Fruit fly (Drosophila melanogaster) whole organism, embryonic: ENCODE results near the gene Obp19d.
A peak's percentile ranks its signal among the peaks of the same experiment; 100 is the strongest.

ENCODE experiments used
- Aef1 ChIP-seq: fragments of 200-800 bp; sonication (Bioruptor generic); IDR thresholded peaks from 3 replicates; pipeline ENCODE4 v1.3.6; 2022; ENCODE audit warnings: missing biosample characterization, missing genetic modification characterization
- Awh ChIP-seq: fragments of 200-800 bp; sonication (Bioruptor generic); IDR thresholded peaks from 2 replicates; pipeline ENCODE4, ENCODE4 v1.3.6; 2022; ENCODE audit warnings: missing biosample characterization, missing genetic modification characterization
- Bteb2 ChIP-seq: fragments of 200-800 bp; sonication (Bioruptor generic); optimal IDR thresholded peaks from 2 replicates; lab custom pipeline; 2016; ENCODE audit warnings: missing biosample characterization, missing genetic modification characterization
- CG11695 ChIP-seq: fragments of 200-800 bp; sonication (Bioruptor generic); IDR thresholded peaks from 3 replicates; pipeline ENCODE4 v1.3.6; 2022; ENCODE audit warnings: missing biosample characterization, missing genetic modification characterization
- CG1233 ChIP-seq: fragments of 200-800 bp; sonication (Bioruptor generic); optimal IDR thresholded peaks from 4 replicates; lab custom pipeline; 2018; ENCODE audit warnings: missing biosample characterization, mild to moderate bottlenecking, missing genetic modification characterization
- CG12942 ChIP-seq: fragments of 200-800 bp; sonication (Bioruptor generic); optimal IDR thresholded peaks from 3 replicates; lab custom pipeline; 2016; ENCODE audit warnings: missing biosample characterization, missing genetic modification characterization
- CG14441 ChIP-seq: fragments of 200-800 bp; sonication (Bioruptor generic); IDR thresholded peaks from 2 replicates; pipeline ENCODE4 v1.3.6; 2022; ENCODE audit warnings: missing biosample characterization, missing genetic modification characterization
- CG15601 ChIP-seq: fragments of 200-800 bp; sonication (Bioruptor generic); optimal IDR thresholded peaks from 3 replicates; lab custom pipeline; 2019; ENCODE audit warnings: missing biosample characterization, mild to moderate bottlenecking, missing genetic modification characterization, moderate library complexity
- CG16813 ChIP-seq: fragments of 200-800 bp; sonication (Bioruptor generic); IDR thresholded peaks from 3 replicates; pipeline ENCODE4 v1.3.6; 2022; ENCODE audit warnings: missing biosample characterization, missing genetic modification characterization; ENCODE audit not compliant: partially characterized antibody
- CG16815 ChIP-seq: fragments of 200-800 bp; sonication (Bioruptor generic); optimal IDR thresholded peaks from 3 replicates; lab custom pipeline; 2017; ENCODE audit warnings: missing biosample characterization, mild to moderate bottlenecking, missing genetic modification characterization
- CG17568 ChIP-seq: fragments of 200-800 bp; sonication (Bioruptor generic); optimal IDR thresholded peaks from 2 replicates; lab custom pipeline; 2018; ENCODE audit warnings: missing biosample characterization, mild to moderate bottlenecking, missing genetic modification characterization, moderate library complexity
- CG17802 ChIP-seq: fragments of 200-800 bp; sonication (Bioruptor generic); optimal IDR thresholded peaks from 2 replicates; lab custom pipeline; 2018; ENCODE audit warnings: missing biosample characterization, mild to moderate bottlenecking, missing genetic modification characterization, moderate library complexity
- CG34422 ChIP-seq: fragments of 200-800 bp; sonication (Bioruptor generic); IDR thresholded peaks from 3 replicates; pipeline ENCODE4 v1.3.6; 2022; ENCODE audit warnings: missing biosample characterization, missing genetic modification characterization
- CG4328 ChIP-seq: fragments of 200-800 bp; sonication (Bioruptor generic); optimal IDR thresholded peaks from 3 replicates; lab custom pipeline; 2017; ENCODE audit warnings: missing biosample characterization, missing genetic modification reagents, missing genetic modification characterization
- CG6854 ChIP-seq: fragments of 200-800 bp; sonication (Bioruptor generic); optimal IDR thresholded peaks from 3 replicates; lab custom pipeline; 2017; ENCODE audit warnings: missing biosample characterization, mild to moderate bottlenecking, missing genetic modification characterization
- CG7271 ChIP-seq: fragments of 200-800 bp; sonication (Bioruptor generic); optimal IDR thresholded peaks from 2 replicates; lab custom pipeline; 2018; ENCODE audit warnings: missing biosample characterization, mild to moderate bottlenecking, missing genetic modification characterization, moderate library complexity
- CG7839 ChIP-seq: fragments of 200-800 bp; sonication (Bioruptor generic); optimal IDR thresholded peaks from 3 replicates; lab custom pipeline; 2018; ENCODE audit warnings: missing biosample characterization, mild to moderate bottlenecking, missing genetic modification characterization, moderate library complexity
- CG8944 ChIP-seq: fragments of 200-800 bp; sonication (Bioruptor generic); optimal IDR thresholded peaks from 3 replicates; lab custom pipeline; 2016; ENCODE audit warnings: missing biosample characterization, missing genetic modification characterization
- CG9215 ChIP-seq: fragments of 200-800 bp; sonication (Bioruptor generic); IDR thresholded peaks from 2 replicates; pipeline ENCODE4 v1.3.6; 2022; ENCODE audit warnings: missing biosample characterization, missing genetic modification characterization
- CG9727 ChIP-seq: fragments of 200-800 bp; sonication (Bioruptor generic); optimal IDR thresholded peaks from 3 replicates; lab custom pipeline; 2017; ENCODE audit warnings: missing biosample characterization, mild to moderate bottlenecking, missing genetic modification characterization
- Doc3 ChIP-seq: fragments of 200-800 bp; sonication (Bioruptor generic); IDR thresholded peaks from 3 replicates; pipeline ENCODE4 v1.3.6; 2022; ENCODE audit warnings: missing biosample characterization, missing genetic modification characterization; ENCODE audit not compliant: partially characterized antibody
- ERR ChIP-seq: fragments of 200-800 bp; sonication (Bioruptor generic); optimal IDR thresholded peaks from 2 replicates; lab custom pipeline; 2016; ENCODE audit warnings: missing biosample characterization, missing genetic modification characterization
- Fer3 ChIP-seq: fragments of 200-800 bp; sonication (Bioruptor generic); optimal IDR thresholded peaks from 2 replicates; lab custom pipeline; 2018; ENCODE audit warnings: missing biosample characterization, mild to moderate bottlenecking, missing genetic modification characterization, moderate library complexity
- HHEX ChIP-seq: fragments of 200-800 bp; sonication (Bioruptor generic); optimal IDR thresholded peaks from 3 replicates; lab custom pipeline; 2017; ENCODE audit warnings: missing biosample characterization, mild to moderate bottlenecking, missing genetic modification characterization, missing genetic modification reagents
- HLHmδ ChIP-seq: fragments of 200-800 bp; sonication (Bioruptor generic); optimal IDR thresholded peaks from 2 replicates; lab custom pipeline; 2018; ENCODE audit warnings: missing biosample characterization, mild to moderate bottlenecking, missing genetic modification characterization, moderate library complexity
- Hand ChIP-seq: fragments of 200-800 bp; sonication (Bioruptor generic); optimal IDR thresholded peaks from 2 replicates; lab custom pipeline; 2017; ENCODE audit warnings: mild to moderate bottlenecking, missing biosample characterization, missing genetic modification reagents, missing genetic modification characterization
- Mrtf ChIP-seq: fragments of 200-800 bp; sonication (Bioruptor generic); IDR thresholded peaks from 3 replicates; pipeline ENCODE4 v1.3.6; 2022; ENCODE audit warnings: missing biosample characterization, missing genetic modification characterization
- Myb ChIP-seq: fragments of 200-800 bp; sonication (Bioruptor generic); optimal IDR thresholded peaks from 2 replicates; lab custom pipeline; 2016; ENCODE audit warnings: missing biosample characterization, missing genetic modification characterization
- NFAT ChIP-seq: fragments of 200-800 bp; sonication (Bioruptor generic); IDR thresholded peaks from 2 replicates; pipeline ENCODE4 v1.3.6; 2022; ENCODE audit warnings: missing biosample characterization, missing genetic modification characterization
- Nf-YA ChIP-seq: fragments of 200-800 bp; sonication (Bioruptor generic); IDR thresholded peaks from 2 replicates; pipeline ENCODE4 v1.3.6; 2022; ENCODE audit warnings: missing biosample characterization, missing genetic modification characterization
- ab ChIP-seq: fragments of 200-800 bp; sonication (Bioruptor generic); optimal IDR thresholded peaks from 2 replicates; lab custom pipeline; 2016; ENCODE audit warnings: missing biosample characterization, missing genetic modification characterization
- ato ChIP-seq: fragments of 200-800 bp; sonication (Bioruptor generic); IDR thresholded peaks from 2 replicates; pipeline ENCODE4 v1.3.6; 2022; ENCODE audit warnings: missing biosample characterization, missing genetic modification characterization; ENCODE audit not compliant: partially characterized antibody
- bab2 ChIP-seq: fragments of 200-800 bp; sonication (Bioruptor generic); optimal IDR thresholded peaks from 2 replicates; lab custom pipeline; 2016; ENCODE audit warnings: missing biosample characterization, missing genetic modification characterization
- eve ChIP-seq, 2 experiments: fragments of >200 bp; optimal IDR thresholded peaks; 2 replicates each; lab custom pipeline; 2017; ENCODE audit warnings: missing biosample characterization in 2 of 2, missing genetic modification characterization in 2 of 2
- fru ChIP-seq: fragments of >200 bp; optimal IDR thresholded peaks from 2 replicates; lab custom pipeline; 2017
- gcm ChIP-seq: fragments of 200-800 bp; sonication (Bioruptor generic); optimal IDR thresholded peaks from 2 replicates; lab custom pipeline; 2019; ENCODE audit warnings: missing biosample characterization, mild to moderate bottlenecking, missing genetic modification characterization, moderate library complexity
- gcm2 ChIP-seq: fragments of 200-800 bp; sonication (Bioruptor generic); optimal IDR thresholded peaks from 2 replicates; lab custom pipeline; 2016; ENCODE audit warnings: missing biosample characterization, missing genetic modification characterization
- gt ChIP-seq: fragments of 200-800 bp; sonication (Bioruptor generic); IDR thresholded peaks from 2 replicates; pipeline ENCODE4 v1.3.6; 2022; ENCODE audit warnings: missing biosample characterization, missing genetic modification characterization
- hbn ChIP-seq: fragments of 200-800 bp; sonication (Bioruptor generic); IDR thresholded peaks from 2 replicates; pipeline ENCODE4 v1.3.6; 2022; ENCODE audit warnings: missing biosample characterization, missing genetic modification characterization; ENCODE audit not compliant: partially characterized antibody
- hth ChIP-seq: fragments of >200 bp; optimal IDR thresholded peaks from 2 replicates; lab custom pipeline; 2017; ENCODE audit warnings: inconsistent platforms
- lilli ChIP-seq: fragments of 200-800 bp; sonication (Bioruptor generic); optimal IDR thresholded peaks from 3 replicates; lab custom pipeline; 2016; ENCODE audit warnings: missing biosample characterization, missing genetic modification characterization
- lola ChIP-seq, 3 experiments: fragments of >200 bp in 2 of 3; fragments of 200-800 bp in 1 of 3; sonication (Bioruptor generic) in 1 of 3; optimal IDR thresholded peaks; 2 replicates each; lab custom pipeline; 2017 to 2019; ENCODE audit warnings: missing biosample characterization in 3 of 3, missing genetic modification characterization in 3 of 3, mild to moderate bottlenecking in 1 of 3, moderate library complexity in 1 of 3
- mirr ChIP-seq: fragments of 200-800 bp; sonication (Bioruptor generic); optimal IDR thresholded peaks from 3 replicates; lab custom pipeline; 2018; ENCODE audit warnings: missing biosample characterization, mild to moderate bottlenecking, missing genetic modification characterization
- mld ChIP-seq: fragments of 200-800 bp; sonication (Bioruptor generic); IDR thresholded peaks from 3 replicates; pipeline ENCODE4 v1.3.6; 2022; ENCODE audit warnings: missing biosample characterization, missing genetic modification characterization; ENCODE audit not compliant: partially characterized antibody
- oc ChIP-seq: fragments of 200-800 bp; sonication (Bioruptor generic); optimal IDR thresholded peaks from 2 replicates; lab custom pipeline; 2018; ENCODE audit warnings: missing biosample characterization, mild to moderate bottlenecking, missing genetic modification characterization, moderate library complexity
- ranshi ChIP-seq: fragments of 200-800 bp; sonication (Bioruptor generic); IDR thresholded peaks from 2 replicates; pipeline ENCODE4 v1.3.6; 2022; ENCODE audit warnings: missing biosample characterization, missing genetic modification characterization
- ro ChIP-seq: fragments of 200-800 bp; sonication (Bioruptor generic); IDR thresholded peaks from 2 replicates; pipeline ENCODE4 v1.3.6; 2022; ENCODE audit warnings: missing biosample characterization, missing genetic modification characterization
- run ChIP-seq: fragments of 200-800 bp; sonication (Bioruptor generic); optimal IDR thresholded peaks from 3 replicates; lab custom pipeline; 2018; ENCODE audit warnings: missing biosample characterization, mild to moderate bottlenecking, missing genetic modification characterization
- toy ChIP-seq: fragments of 200-800 bp; sonication (Bioruptor generic); IDR thresholded peaks from 2 replicates; pipeline ENCODE4 v1.3.6; 2022; ENCODE audit warnings: missing biosample characterization, missing genetic modification characterization
- vnd ChIP-seq: fragments of 200-800 bp; sonication (Bioruptor generic); IDR thresholded peaks from 3 replicates; pipeline ENCODE4 v1.3.6; 2022; ENCODE audit warnings: missing biosample characterization, missing genetic modification characterization; ENCODE audit not compliant: partially characterized antibody
- yki ChIP-seq: fragments of >200 bp; optimal IDR thresholded peaks from 3 replicates; lab custom pipeline; 2018
- zen2 ChIP-seq: fragments of 200-800 bp; sonication (Bioruptor generic); IDR thresholded peaks from 3 replicates; pipeline ENCODE4 v1.3.6; 2022; ENCODE audit warnings: missing biosample characterization, missing genetic modification characterization; ENCODE audit not compliant: partially characterized antibody

The Obp19d gene

dm6 chrX:20434534-20434933 lies 15.1 kb downstream of the Obp19d start (continued):
- TF ChIP-seq zen2 = no peak
- peak; percentile 24 for TF ChIP-seq Hand (GFP tag; lab: Kevin White, UChicago)
- no peak for TF ChIP-seq ato
- TF ChIP-seq lilli (GFP tag; lab: Kevin White, UChicago) = peak; percentile 49
- no peak for TF ChIP-seq CG16815
- peak; percentile 23 for TF ChIP-seq HHEX (GFP tag; lab: Kevin White, UChicago)
- TF ChIP-seq Aef1 (GFP tag; lab: Robert Waterston, UW) = no peak
- no peak for TF ChIP-seq HLHmδ (GFP tag; lab: Kevin White, UChicago)
- peak; percentile 10 for TF ChIP-seq bab2 (GFP tag; lab: Kevin White, UChicago)
- no peak for TF ChIP-seq gt (GFP tag; lab: Robert Waterston, UW)
- TF ChIP-seq gcm2 = no peak
- no peak for TF ChIP-seq ro (GFP tag; lab: Robert Waterston, UW)
- no peak for TF ChIP-seq run (tag; lab: Kevin White, UChicago)
- TF ChIP-seq CG16813 (GFP tag; lab: Robert Waterston, UW) = no peak
- TF ChIP-seq CG9727 (GFP tag; lab: Kevin White, UChicago) = peak; percentile 20
- TF ChIP-seq gcm (GFP tag; lab: Kevin White, UChicago) = no peak
- no peak for TF ChIP-seq NFAT (GFP tag; lab: Robert Waterston, UW)
- no peak for TF ChIP-seq vnd (GFP tag; lab: Robert Waterston, UW)
- TF ChIP-seq CG11695 (GFP tag; lab: Robert Waterston, UW) = no peak
- no peak for TF ChIP-seq Awh
- TF ChIP-seq lola (GFP tag; optimal IDR thresholded peaks at IDR 0.05; lab: Kevin White, UChicago) = no peak
- peak; percentile 41 for TF ChIP-seq CG7839 (tag; lab: Kevin White, UChicago)
- TF ChIP-seq CG7271 (tag; lab: Kevin White, UChicago) = no peak
- TF ChIP-seq CG17802 (tag; lab: Kevin White, UChicago) = no peak
- TF ChIP-seq mld (GFP tag; lab: Robert Waterston, UW) = no peak
- no peak for TF ChIP-seq CG6854 (GFP tag; lab: Kevin White, UChicago)
- no peak for TF ChIP-seq CG1233 (GFP tag; lab: Kevin White, UChicago)
- peak; percentile 41; the same call in 1 of the 2 replicates for TF ChIP-seq CG9215 (GFP tag; lab: Robert Waterston, UW)
- TF ChIP-seq fru (lab: Kevin White, UChicago) = no peak
- TF ChIP-seq hbn (GFP tag; lab: Robert Waterston, UW) = no peak
- no peak for TF ChIP-seq Bteb2 (GFP tag; lab: Kevin White, UChicago)
- no peak for TF ChIP-seq CG4328 (GFP tag; lab: Kevin White, UChicago)
- no peak for TF ChIP-seq CG17568 (GFP tag; lab: Kevin White, UChicago)
- TF ChIP-seq Doc3 (GFP tag; lab: Robert Waterston, UW) = no peak
- TF ChIP-seq CG14441 = no peak
- TF ChIP-seq Myb (GFP tag; lab: Kevin White, UChicago) = peak; percentile 0
- no peak for TF ChIP-seq CG34422 (GFP tag; lab: Robert Waterston, UW)
- TF ChIP-seq Mrtf (GFP tag; lab: Robert Waterston, UW) = no peak
- TF ChIP-seq CG8944 (GFP tag; lab: Kevin White, UChicago) = no peak
- no peak for TF ChIP-seq eve (GFP tag; optimal IDR thresholded peaks at IDR 0.05; lab: Kevin White, UChicago)
- no peak for TF ChIP-seq mirr (GFP tag; lab: Kevin White, UChicago)
- no peak for TF ChIP-seq oc (tag; lab: Kevin White, UChicago)
- no peak for TF ChIP-seq yki (lab: Kevin White, UChicago)
- TF ChIP-seq hth (lab: Kevin White, UChicago) = no peak
- TF ChIP-seq ERR = no peak
- TF ChIP-seq toy (GFP tag; lab: Robert Waterston, UW) = no peak
- TF ChIP-seq ab = no peak
- TF ChIP-seq CG12942 (GFP tag; lab: Kevin White, UChicago) = no peak
- TF ChIP-seq Fer3 = peak; percentile 22
- TF ChIP-seq CG15601 = no peak
- no peak for TF ChIP-seq ranshi (GFP tag; lab: Robert Waterston, UW)
- no peak for TF ChIP-seq Nf-YA (GFP tag; lab: Robert Waterston, UW)
